Fruit fly (Drosophila melanogaster) whole organism, embryonic: ENCODE data around the gene CG9733.

Experiments
- Antp ChIP-seq: fragments of 200-800 bp; sonication (Bioruptor generic); optimal IDR thresholded peaks from 3 replicates; lab custom pipeline; 2016; ENCODE audit warnings: missing biosample characterization, missing genetic modification characterization
- Bdp1 ChIP-seq: fragments of 200-800 bp; sonication (Bioruptor generic); optimal IDR thresholded peaks from 3 replicates; lab custom pipeline; 2016; ENCODE audit warnings: missing biosample characterization, missing genetic modification characterization
- CG10267 ChIP-seq: fragments of 200-800 bp; sonication (Bioruptor generic); optimal IDR thresholded peaks from 2 replicates; lab custom pipeline; 2018; ENCODE audit warnings: missing biosample characterization, mild to moderate bottlenecking, missing genetic modification characterization, moderate library complexity
- CG10321 ChIP-seq: fragments of 200-800 bp; sonication (Bioruptor generic); IDR thresholded peaks from 2 replicates; pipeline ENCODE4 v1.3.6; 2022; ENCODE audit warnings: missing biosample characterization, missing genetic modification characterization
- CG10543 ChIP-seq: fragments of 200-800 bp; sonication (Bioruptor generic); optimal IDR thresholded peaks from 3 replicates; lab custom pipeline; 2017; ENCODE audit warnings: missing biosample characterization, mild to moderate bottlenecking, missing genetic modification characterization, moderate library complexity
- CG11456 ChIP-seq: fragments of 200-800 bp; sonication (Bioruptor generic); IDR thresholded peaks from 3 replicates; pipeline ENCODE4 v1.3.6; 2022; ENCODE audit warnings: missing biosample characterization, missing genetic modification characterization
- CG11695 ChIP-seq: fragments of 200-800 bp; sonication (Bioruptor generic); IDR thresholded peaks from 3 replicates; pipeline ENCODE4 v1.3.6; 2022; ENCODE audit warnings: missing biosample characterization, missing genetic modification characterization
- CG12659 ChIP-seq: fragments of 200-800 bp; sonication (Bioruptor generic); optimal IDR thresholded peaks from 3 replicates; lab custom pipeline; 2017; ENCODE audit warnings: mild to moderate bottlenecking, missing biosample characterization, missing genetic modification reagents, missing genetic modification characterization
- CG13775 ChIP-seq: fragments of 200-800 bp; sonication (Bioruptor generic); optimal IDR thresholded peaks from 3 replicates; lab custom pipeline; 2017; ENCODE audit warnings: missing biosample characterization, mild to moderate bottlenecking, missing genetic modification characterization
- CG18262 ChIP-seq: fragments of 200-800 bp; optimal IDR thresholded peaks from 3 replicates; lab custom pipeline; 2019; ENCODE audit warnings: missing biosample characterization, mild to moderate bottlenecking, missing genetic modification characterization, moderate library complexity
- CG18599 ChIP-seq: fragments of 200-800 bp; sonication (Bioruptor generic); optimal IDR thresholded peaks from 3 replicates; lab custom pipeline; 2017; ENCODE audit warnings: missing biosample characterization, missing genetic modification characterization, mild to moderate bottlenecking, moderate library complexity, missing genetic modification reagents
- CG31365 ChIP-seq: fragments of 200-800 bp; sonication (Bioruptor generic); optimal IDR thresholded peaks from 2 replicates; lab custom pipeline; 2018; ENCODE audit warnings: missing biosample characterization, mild to moderate bottlenecking, missing genetic modification characterization
- CG3281 ChIP-seq: fragments of 200-800 bp; sonication (Bioruptor generic); optimal IDR thresholded peaks from 3 replicates; lab custom pipeline; 2017; ENCODE audit warnings: missing biosample characterization, mild to moderate bottlenecking, missing genetic modification characterization
- CG33213 ChIP-seq: fragments of 200-800 bp; sonication (Bioruptor generic); optimal IDR thresholded peaks from 3 replicates; lab custom pipeline; 2016; ENCODE audit warnings: missing biosample characterization, missing genetic modification characterization
- CG3407 ChIP-seq: fragments of 200-800 bp; sonication (Bioruptor generic); optimal IDR thresholded peaks from 2 replicates; lab custom pipeline; 2018; ENCODE audit warnings: missing biosample characterization, mild to moderate bottlenecking, missing genetic modification characterization
- CG42726 ChIP-seq: fragments of 200-800 bp; sonication (Bioruptor generic); IDR thresholded peaks from 2 replicates; pipeline ENCODE4 v1.3.6; 2022; ENCODE audit warnings: missing biosample characterization, missing genetic modification characterization; ENCODE audit not compliant: partially characterized antibody
- CG4424 ChIP-seq: fragments of 200-800 bp; sonication (Bioruptor generic); optimal IDR thresholded peaks from 3 replicates; lab custom pipeline; 2016; ENCODE audit warnings: missing biosample characterization, missing genetic modification characterization
- CG4854 ChIP-seq: fragments of 200-800 bp; sonication (Bioruptor generic); optimal IDR thresholded peaks from 2 replicates; lab custom pipeline; 2016; ENCODE audit warnings: missing biosample characterization, missing genetic modification characterization, inconsistent platforms
- CG8281 ChIP-seq: fragments of 200-800 bp; sonication (Bioruptor generic); optimal IDR thresholded peaks from 2 replicates; lab custom pipeline; 2018; ENCODE audit warnings: missing biosample characterization, mild to moderate bottlenecking, missing genetic modification characterization, moderate library complexity
- D ChIP-seq, 2 experiments: fragments of 200-800 bp in 1 of 2; fragments of >200 bp in 1 of 2; sonication (Bioruptor generic) in 1 of 2; optimal IDR thresholded peaks; 2 replicates in 1 of 2; 3 replicates in 1 of 2; lab custom pipeline; 2017; ENCODE audit warnings: mild to moderate bottlenecking in 1 of 2, missing biosample characterization in 1 of 2, missing genetic modification characterization in 1 of 2, missing genetic modification reagents in 1 of 2
- D19A ChIP-seq: fragments of 200-800 bp; optimal IDR thresholded peaks from 3 replicates; lab custom pipeline; 2019; ENCODE audit warnings: missing biosample characterization, mild to moderate bottlenecking, missing genetic modification characterization, moderate library complexity
- D19B ChIP-seq: fragments of 200-800 bp; sonication (Bioruptor generic); optimal IDR thresholded peaks from 2 replicates; lab custom pipeline; 2017; ENCODE audit warnings: missing biosample characterization, mild to moderate bottlenecking, missing genetic modification characterization
- Doc2 ChIP-seq: fragments of 200-800 bp; sonication (Bioruptor generic); IDR thresholded peaks from 2 replicates; pipeline ENCODE4 v1.3.6; 2022; ENCODE audit warnings: missing biosample characterization, missing genetic modification characterization
- HLH54F ChIP-seq: fragments of 200-800 bp; sonication (Bioruptor generic); optimal IDR thresholded peaks from 3 replicates; lab custom pipeline; 2016; ENCODE audit warnings: missing biosample characterization, missing genetic modification characterization
- Hey ChIP-seq: fragments of 200-800 bp; sonication (Bioruptor generic); optimal IDR thresholded peaks from 3 replicates; lab custom pipeline; 2018; ENCODE audit warnings: missing biosample characterization, mild to moderate bottlenecking, missing genetic modification characterization
- Hr3 ChIP-seq: fragments of 200-800 bp; sonication (Bioruptor generic); optimal IDR thresholded peaks from 3 replicates; lab custom pipeline; 2016; ENCODE audit warnings: missing biosample characterization, missing genetic modification characterization
- Max ChIP-seq: fragments of 200-800 bp; sonication (Bioruptor generic); optimal IDR thresholded peaks from 2 replicates; lab custom pipeline; 2016; ENCODE audit warnings: missing biosample characterization, mild to moderate bottlenecking, missing genetic modification characterization
- NFAT ChIP-seq: fragments of 200-800 bp; sonication (Bioruptor generic); IDR thresholded peaks from 2 replicates; pipeline ENCODE4 v1.3.6; 2022; ENCODE audit warnings: missing biosample characterization, missing genetic modification characterization
- PHDP ChIP-seq: fragments of 200-800 bp; sonication (Bioruptor generic); optimal IDR thresholded peaks from 3 replicates; lab custom pipeline; 2018; ENCODE audit warnings: missing biosample characterization, mild to moderate bottlenecking, missing genetic modification characterization, moderate library complexity
- Pdp1 ChIP-seq, 2 experiments: fragments of 200-800 bp; sonication (Bioruptor generic); optimal IDR thresholded peaks; 3 replicates each; lab custom pipeline; 2016; ENCODE audit warnings: missing biosample characterization in 2 of 2, missing genetic modification characterization in 2 of 2, mild to moderate bottlenecking in 1 of 2, moderate library complexity in 1 of 2
- Xbp1 ChIP-seq: fragments of 200-800 bp; sonication (Bioruptor generic); optimal IDR thresholded peaks from 3 replicates; lab custom pipeline; 2016; ENCODE audit warnings: missing biosample characterization, mild to moderate bottlenecking, missing genetic modification characterization
- al ChIP-seq: fragments of 200-800 bp; sonication (Bioruptor generic); IDR thresholded peaks from 2 replicates; pipeline ENCODE4 v1.3.6; 2022; ENCODE audit warnings: missing biosample characterization, missing genetic modification characterization
- ap ChIP-seq: fragments of 200-800 bp; sonication (Bioruptor generic); IDR thresholded peaks from 2 replicates; pipeline ENCODE4 v1.3.6; 2022; ENCODE audit warnings: missing biosample characterization, missing genetic modification characterization
- bbx ChIP-seq: fragments of 200-800 bp; sonication (Bioruptor generic); IDR thresholded peaks from 2 replicates; pipeline ENCODE4 v1.3.6; 2022; ENCODE audit warnings: missing biosample characterization, missing genetic modification characterization; ENCODE audit not compliant: partially characterized antibody
- crp ChIP-seq, 2 experiments: fragments of 200-800 bp; sonication (Bioruptor generic); optimal IDR thresholded peaks; 2 replicates in 1 of 2; 3 replicates in 1 of 2; lab custom pipeline; 2017; ENCODE audit warnings: missing biosample characterization in 2 of 2, missing genetic modification characterization in 2 of 2, mild to moderate bottlenecking in 1 of 2, moderate library complexity in 1 of 2
- emc ChIP-seq: fragments of 200-800 bp; sonication (Bioruptor generic); optimal IDR thresholded peaks from 2 replicates; lab custom pipeline; 2016; ENCODE audit warnings: missing biosample characterization, missing genetic modification characterization
- exex ChIP-seq: fragments of 200-800 bp; sonication (Bioruptor generic); optimal IDR thresholded peaks from 4 replicates; lab custom pipeline; 2018; ENCODE audit warnings: missing biosample characterization, mild to moderate bottlenecking, missing genetic modification characterization, moderate library complexity
- ftz-f1 ChIP-seq: fragments of 200-800 bp; sonication (Bioruptor generic); optimal IDR thresholded peaks from 2 replicates; lab custom pipeline; 2016; ENCODE audit warnings: missing biosample characterization, missing genetic modification characterization
- gem ChIP-seq: fragments of 200-800 bp; sonication (Bioruptor generic); optimal IDR thresholded peaks from 2 replicates; lab custom pipeline; 2019; ENCODE audit warnings: missing biosample characterization, mild to moderate bottlenecking, missing genetic modification characterization, moderate library complexity
- mld ChIP-seq: fragments of 200-800 bp; sonication (Bioruptor generic); IDR thresholded peaks from 3 replicates; pipeline ENCODE4 v1.3.6; 2022; ENCODE audit warnings: missing biosample characterization, missing genetic modification characterization; ENCODE audit not compliant: partially characterized antibody
- nom ChIP-seq: fragments of 200-800 bp; sonication (Bioruptor generic); optimal IDR thresholded peaks from 2 replicates; lab custom pipeline; 2017; ENCODE audit warnings: missing biosample characterization, missing genetic modification characterization, mild to moderate bottlenecking, moderate library complexity, missing genetic modification reagents
- odd ChIP-seq: fragments of 200-800 bp; sonication (Bioruptor generic); optimal IDR thresholded peaks from 2 replicates; lab custom pipeline; 2017; ENCODE audit warnings: missing biosample characterization, mild to moderate bottlenecking, missing genetic modification characterization
- peb ChIP-seq: fragments of 200-800 bp; sonication (Bioruptor generic); IDR thresholded peaks from 2 replicates; pipeline ENCODE4 v1.3.6; 2022; ENCODE audit warnings: missing biosample characterization, missing genetic modification characterization
- ranshi ChIP-seq: fragments of 200-800 bp; sonication (Bioruptor generic); IDR thresholded peaks from 2 replicates; pipeline ENCODE4 v1.3.6; 2022; ENCODE audit warnings: missing biosample characterization, missing genetic modification characterization
- sens ChIP-seq: fragments of 200-800 bp; sonication (Bioruptor generic); peaks from one replicate; lab custom pipeline; 2016; ENCODE audit warnings: missing biosample characterization, missing genetic modification characterization
- sisA ChIP-seq: fragments of 200-800 bp; sonication (Bioruptor generic); IDR thresholded peaks from 2 replicates; pipeline ENCODE4 v1.3.6; 2022; ENCODE audit warnings: missing biosample characterization, missing genetic modification characterization
- slbo ChIP-seq: fragments of 200-800 bp; sonication (Bioruptor generic); IDR thresholded peaks from 2 replicates; pipeline ENCODE4 v1.3.6; 2022; ENCODE audit warnings: missing biosample characterization, missing genetic modification characterization
- sqz ChIP-seq: fragments of 200-800 bp; sonication (Bioruptor generic); optimal IDR thresholded peaks from 3 replicates; lab custom pipeline; 2018; ENCODE audit warnings: missing biosample characterization, mild to moderate bottlenecking, missing genetic modification characterization
- tgo ChIP-seq: fragments of 200-800 bp; sonication (Bioruptor generic); IDR thresholded peaks from 3 replicates; pipeline ENCODE4 v1.3.6; 2022; ENCODE audit warnings: missing biosample characterization, missing genetic modification characterization
- wor ChIP-seq: fragments of 200-800 bp; sonication (Bioruptor generic); IDR thresholded peaks from 2 replicates; pipeline ENCODE4 v1.3.6; 2022; ENCODE audit warnings: missing biosample characterization, missing genetic modification characterization

CG9733 gene

dm6 chr3R:30195606-30196049 is 50.9 kb downstream of the CG9733 start (continued):
- TF ChIP-seq mld (GFP tag; lab: Robert Waterston, UW): no peak
- peak; percentile 63 for TF ChIP-seq ftz-f1
- TF ChIP-seq odd: no peak
- peak; percentile 57 for TF ChIP-seq CG3281 (GFP tag; lab: Kevin White, UChicago)
- TF ChIP-seq Hr3: no peak
- peak; percentile 47 for TF ChIP-seq Antp (GFP tag; lab: Kevin White, UChicago)
- TF ChIP-seq wor (GFP tag; lab: Robert Waterston, UW): no peak
- peak; percentile 20 for TF ChIP-seq CG18262
- peak; percentile 60 for TF ChIP-seq HLH54F (GFP tag; lab: Kevin White, UChicago)
- TF ChIP-seq ap (GFP tag; lab: Robert Waterston, UW): no peak
- no peak for TF ChIP-seq Bdp1 (GFP tag; lab: Kevin White, UChicago)
- no peak for TF ChIP-seq D19B (GFP tag; lab: Kevin White, UChicago)
- TF ChIP-seq CG11695 (GFP tag; lab: Robert Waterston, UW): peak; percentile 59; the same call in 1 of the 3 replicates
- TF ChIP-seq al: peak; percentile 69
- TF ChIP-seq CG42726 (GFP tag; lab: Robert Waterston, UW): no peak
- no peak for TF ChIP-seq nom (GFP tag; lab: Kevin White, UChicago)
- TF ChIP-seq ranshi (GFP tag; lab: Robert Waterston, UW): no peak
- peak; percentile 74 for TF ChIP-seq NFAT (GFP tag; lab: Robert Waterston, UW)
- no peak for TF ChIP-seq CG13775 (GFP tag; lab: Kevin White, UChicago)
- TF ChIP-seq CG18599: peak; percentile 73
- TF ChIP-seq slbo (GFP tag; lab: Robert Waterston, UW): peak; percentile 83
- TF ChIP-seq emc (GFP tag; lab: Kevin White, UChicago): no peak
- TF ChIP-seq CG31365: peak; percentile 58
- TF ChIP-seq CG33213 (GFP tag; lab: Kevin White, UChicago): peak; percentile 6
- TF ChIP-seq CG11456 (GFP tag; lab: Robert Waterston, UW): peak; percentile 83
- no peak for TF ChIP-seq CG10267
- no peak for TF ChIP-seq CG3407 (GFP tag; lab: Kevin White, UChicago)
- TF ChIP-seq Pdp1 (GFP tag; optimal IDR thresholded peaks at IDR 0.05; lab: Kevin White, UChicago): peak in 1 of 2 experiments; percentile 44
- peak; percentile 26 for TF ChIP-seq exex
- TF ChIP-seq sisA: no peak
- no peak for TF ChIP-seq CG8281 (tag; lab: Kevin White, UChicago)
- TF ChIP-seq CG10543: peak; percentile 67
- TF ChIP-seq D (optimal IDR thresholded peaks at IDR 0.05; lab: Kevin White, UChicago): no peak
- TF ChIP-seq D (GFP tag; optimal IDR thresholded peaks at IDR 0.05; lab: Kevin White, UChicago): no peak
- TF ChIP-seq Max (GFP tag; lab: Kevin White, UChicago): peak; percentile 25
- no peak for TF ChIP-seq crp (GFP tag; optimal IDR thresholded peaks at IDR 0.05; lab: Kevin White, UChicago)
- peak; percentile 47 for TF ChIP-seq PHDP (tag; lab: Kevin White, UChicago)
- TF ChIP-seq D19A (tag; lab: Kevin White, UChicago): no peak
- TF ChIP-seq CG10321 (GFP tag; lab: Robert Waterston, UW): no peak
- TF ChIP-seq sqz (GFP tag; lab: Kevin White, UChicago): no peak
- TF ChIP-seq CG4424: peak; percentile 47
- no peak for TF ChIP-seq bbx (GFP tag; lab: Robert Waterston, UW)
- peak; percentile 38 for TF ChIP-seq gem (tag; lab: Kevin White, UChicago)
- TF ChIP-seq peb (GFP tag; lab: Robert Waterston, UW): 0 out of 2 replicates have a peak, but pooled peaks have one; percentile 17
- no peak for TF ChIP-seq sens (GFP tag; lab: Kevin White, UChicago)
- TF ChIP-seq Doc2 (GFP tag; lab: Robert Waterston, UW): no peak; the same call in 1 of the 2 replicates
- TF ChIP-seq Hey (tag; lab: Kevin White, UChicago): peak; percentile 99
- peak; percentile 47 for TF ChIP-seq CG12659 (GFP tag; lab: Kevin White, UChicago)
- no peak for TF ChIP-seq CG4854 (GFP tag; lab: Kevin White, UChicago)
- peak; percentile 52 for TF ChIP-seq tgo (GFP tag; lab: Robert Waterston, UW)
- TF ChIP-seq Xbp1 (GFP tag; lab: Kevin White, UChicago): peak; percentile 62
